Worm (Caenorhabditis elegans): Measurements from ENCODE around the gene Y45F3A.5.

DNA sequence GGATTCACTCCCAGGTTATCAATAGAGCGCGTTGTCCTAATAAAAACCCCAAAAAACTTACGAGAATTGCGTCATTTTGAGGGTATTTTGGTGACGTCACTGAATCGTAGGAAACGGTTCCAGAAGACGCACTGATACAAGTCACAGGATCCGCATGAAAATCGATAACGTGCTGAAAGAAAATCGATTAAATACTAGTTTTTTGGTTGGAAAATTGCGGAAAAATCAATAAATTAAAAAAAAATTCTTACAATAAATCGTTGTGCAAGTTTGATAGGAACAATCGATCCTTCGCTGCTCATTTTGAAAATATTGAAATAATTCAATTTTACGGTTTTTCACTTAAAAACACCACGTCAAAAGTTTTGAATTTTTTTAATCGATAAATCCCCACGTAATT lies 17.1 kb upstream of the Y45F3A.5 start, which contains the start of gene Y39A1A.2:
- no peak for TF ChIP-seq unc-62 (GFP tag; optimal IDR thresholded peaks at IDR 0.05)
- no peak for TF ChIP-seq nhr-11 (tag; optimal IDR thresholded peaks at IDR 0.05)
- TF ChIP-seq ztf-11 (tag; optimal IDR thresholded peaks at IDR 0.05), result no peak
- TF ChIP-seq nhr-43 (tag; optimal IDR thresholded peaks at IDR 0.05; ENCODE audit: poor library complexity, severe bottlenecking), result no peak
- no peak for TF ChIP-seq zag-1 (tag; optimal IDR thresholded peaks at IDR 0.05)

Measured in whole organism, L3 larva.